Fruit fly (Drosophila melanogaster): Measurements from ENCODE around the gene Nrt.

Nrt gene

DNA sequence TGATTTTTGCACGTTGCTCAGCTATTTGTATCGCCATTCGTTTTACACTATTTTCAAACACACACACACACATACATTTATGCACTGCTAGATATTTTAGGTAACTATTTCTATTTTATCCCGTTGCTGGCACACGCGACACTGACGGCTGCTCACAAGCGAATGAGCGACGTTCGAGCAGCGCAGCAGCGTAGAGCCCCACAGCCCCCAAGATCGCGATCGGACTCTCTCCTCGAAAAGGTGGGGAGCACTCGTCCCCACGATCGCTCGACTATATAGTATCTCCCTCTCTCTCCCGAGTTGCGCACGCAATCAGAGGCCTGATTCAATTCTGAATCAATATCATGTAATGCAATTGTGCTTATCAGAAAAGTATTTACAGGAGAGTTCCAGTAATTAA, 34.2 kb downstream of the Nrt start (continued):
- TF ChIP-seq slbo (GFP tag; IDR thresholded peaks at IDR 0.05) (no peak), CG34422 (GFP tag; IDR thresholded peaks at IDR 0.05) (no peak), croc (GFP tag; conservative IDR thresholded peaks at IDR 0.05) (no peak), CG9215 (GFP tag; IDR thresholded peaks at IDR 0.05) (no peak), abd-A (tag; optimal IDR thresholded peaks at IDR 0.05) (no peak), Hr3 (GFP tag; optimal IDR thresholded peaks at IDR 0.05) (no peak), ttk (GFP tag; IDR thresholded peaks at IDR 0.05) (0 out of 2 replicates have a peak, but pooled peaks have one; percentile 13), CG7271 (tag; optimal IDR thresholded peaks at IDR 0.05) (no peak), tll (GFP tag; optimal IDR thresholded peaks at IDR 0.05) (no peak), Lhr (GFP tag; optimal IDR thresholded peaks at IDR 0.05) (no peak), CG17385 (GFP tag; optimal IDR thresholded peaks at IDR 0.05) (peak; percentile 1), Xbp1 (GFP tag; optimal IDR thresholded peaks at IDR 0.05) (no peak), HLH3B (GFP tag; IDR thresholded peaks at IDR 0.05) (no peak), HmgZ (tag; optimal IDR thresholded peaks at IDR 0.05) (no peak), ken (GFP tag; IDR thresholded peaks at IDR 0.05) (0 out of 3 replicates have a peak, but pooled peaks have one; percentile 11), CG6765 (GFP tag; optimal IDR thresholded peaks at IDR 0.05) (no peak), CG7556 (GFP tag; optimal IDR thresholded peaks at IDR 0.05) (no peak), ftz-f1 (GFP tag; optimal IDR thresholded peaks at IDR 0.05) (no peak)

dm6 chr3L:16801499-16802452, 35.9 kb downstream of the Nrt start:
- 0 out of 4 replicates have a peak, but pooled peaks have one; percentile 66 for TF ChIP-seq chinmo (GFP tag; IDR thresholded peaks at IDR 0.05; ENCODE audit: partially characterized antibody)
- TF ChIP-seq CG4282 (GFP tag; optimal IDR thresholded peaks at IDR 0.05) = no peak
- peak; percentile 67 for TF ChIP-seq dysf (GFP tag; IDR thresholded peaks at IDR 0.05)
- TF ChIP-seq Mad (GFP tag; optimal IDR thresholded peaks at IDR 0.05) = peak; percentile 14
- no peak for TF ChIP-seq pfk (GFP tag; optimal IDR thresholded peaks at IDR 0.05)
- no peak for TF ChIP-seq CG30020 (tag; optimal IDR thresholded peaks at IDR 0.05)
- TF ChIP-seq CG8924 (tag; optimal IDR thresholded peaks at IDR 0.05) = peak; percentile 46
- TF ChIP-seq CG12391 (tag; optimal IDR thresholded peaks at IDR 0.05) = peak; percentile 66
- peak; percentile 57 for TF ChIP-seq Hsf (GFP tag; optimal IDR thresholded peaks at IDR 0.05)
- peak; percentile 71 for TF ChIP-seq dmrt11E (tag; optimal IDR thresholded peaks at IDR 0.05)
- TF ChIP-seq zen (tag; optimal IDR thresholded peaks at IDR 0.05) = peak; percentile 54
- TF ChIP-seq slou (GFP tag; optimal IDR thresholded peaks at IDR 0.05) = peak; percentile 38
- TF ChIP-seq CG1792 (GFP tag; optimal IDR thresholded peaks at IDR 0.05) = no peak
- TF ChIP-seq Dip3 (GFP tag; optimal IDR thresholded peaks at IDR 0.05) = peak; percentile 68
- TF ChIP-seq abd-A (tag; optimal IDR thresholded peaks at IDR 0.05) = no peak
- no peak for TF ChIP-seq toy (GFP tag; IDR thresholded peaks at IDR 0.05)
- TF ChIP-seq CG11723 (GFP tag; optimal IDR thresholded peaks at IDR 0.05) = no peak
- TF ChIP-seq Side (GFP tag; optimal IDR thresholded peaks at IDR 0.05) = no peak
- no peak for TF ChIP-seq HmgZ (tag; optimal IDR thresholded peaks at IDR 0.05)
- no peak for TF ChIP-seq seq (GFP tag; IDR thresholded peaks at IDR 0.05)
- peak; percentile 48 for TF ChIP-seq CG12155 (GFP tag; optimal IDR thresholded peaks at IDR 0.05)
- TF ChIP-seq CG31224 (GFP tag; IDR thresholded peaks at IDR 0.05) = no peak
- no peak for TF ChIP-seq CG10147 (GFP tag; optimal IDR thresholded peaks at IDR 0.05)
- peak; percentile 32 for TF ChIP-seq Six4 (GFP tag; optimal IDR thresholded peaks at IDR 0.05)
- no peak for TF ChIP-seq ATbp (GFP tag; optimal IDR thresholded peaks at IDR 0.05)
- peak; percentile 62 for TF ChIP-seq CG18262 (tag; optimal IDR thresholded peaks at IDR 0.05)
- no peak for TF ChIP-seq Gsc (GFP tag; IDR thresholded peaks at IDR 0.05)
- TF ChIP-seq CG2129 (GFP tag; IDR thresholded peaks at IDR 0.05; ENCODE audit: partially characterized antibody) = no peak
- peak; percentile 21 for TF ChIP-seq CG7745 (tag; optimal IDR thresholded peaks at IDR 0.05)
- TF ChIP-seq Scr (GFP tag; IDR thresholded peaks at IDR 0.05; ENCODE audit: partially characterized antibody) = no peak
- 0 out of 2 replicates have a peak, but pooled peaks have one; percentile 42 for TF ChIP-seq CG14014 (GFP tag; IDR thresholded peaks at IDR 0.05)
- no peak; the same call in none of the 2 replicates for TF ChIP-seq HLH3B (GFP tag; IDR thresholded peaks at IDR 0.05)

Data from whole organism, embryonic.